Worm (Caenorhabditis elegans) whole organism, late embryonic: ENCODE results near the gene ZK154.6.

Experiments
- C08G9.2 ChIP-seq: sonication (generic microtip); optimal IDR thresholded peaks from 2 replicates; lab custom pipeline; 2016; ENCODE audit warnings: mild to moderate bottlenecking, missing genetic modification characterization, moderate library complexity, missing compliant biosample characterization
- C38D4.7 ChIP-seq: fragments of 200-800 bp; sonication (Bioruptor generic); optimal IDR thresholded peaks from 2 replicates; lab custom pipeline; 2018; ENCODE audit warnings: mild to moderate bottlenecking, missing genetic modification characterization, moderate library complexity, missing compliant biosample characterization
- F13H6.1 ChIP-seq: sonication (generic microtip); optimal IDR thresholded peaks from 2 replicates; lab custom pipeline; 2016; ENCODE audit warnings: missing genetic modification characterization, missing compliant biosample characterization
- ceh-34 ChIP-seq: sonication (generic microtip); optimal IDR thresholded peaks from 2 replicates; lab custom pipeline; 2016; ENCODE audit warnings: mild to moderate bottlenecking, missing genetic modification characterization, missing compliant biosample characterization
- che-1 ChIP-seq: sonication (generic microtip); optimal IDR thresholded peaks from 2 replicates; lab custom pipeline; 2016; ENCODE audit warnings: mild to moderate bottlenecking, missing genetic modification characterization, missing compliant biosample characterization
- fkh-6 ChIP-seq: sonication (generic microtip); optimal IDR thresholded peaks from 2 replicates; lab custom pipeline; 2016; ENCODE audit warnings: missing genetic modification characterization, missing compliant biosample characterization
- hlh-13 ChIP-seq: fragments of 200-800 bp; sonication (Bioruptor generic); optimal IDR thresholded peaks from 2 replicates; lab custom pipeline; 2018; ENCODE audit warnings: mild to moderate bottlenecking, missing genetic modification characterization, missing compliant biosample characterization
- hlh-30 ChIP-seq: sonication (generic microtip); optimal IDR thresholded peaks from 2 replicates; lab custom pipeline; 2017; ENCODE audit warnings: antibody characterized with exemption, missing genetic modification characterization, missing compliant biosample characterization; ENCODE audit not compliant: insufficient read depth
- lin-11 ChIP-seq: fragments of 200-800 bp; sonication (Bioruptor generic); optimal IDR thresholded peaks from 2 replicates; lab custom pipeline; 2018; ENCODE audit warnings: mild to moderate bottlenecking, missing genetic modification characterization, missing compliant biosample characterization
- pax-1 ChIP-seq: fragments of 150-350 bp; optimal IDR thresholded peaks from 2 replicates; lab custom pipeline; 2014; ENCODE audit warnings: missing biosample characterization, missing genetic modification characterization
- pros-1 ChIP-seq: fragments of 150-350 bp; optimal IDR thresholded peaks from 2 replicates; lab custom pipeline; 2014; ENCODE audit warnings: missing biosample characterization, missing genetic modification reagents, missing genetic modification characterization

- TF ChIP-seq pros-1 (no peak), ceh-34 (tag; lab: Kevin White, UChicago) (no peak), lin-11 (tag; lab: Kevin White, UChicago) (no peak), C38D4.7 (GFP tag; lab: Kevin White, UChicago) (no peak), fkh-6 (tag; lab: Kevin White, UChicago) (no peak), hlh-13 (GFP tag; lab: Kevin White, UChicago) (no peak), C08G9.2 (tag; lab: Kevin White, UChicago) (no peak), che-1 (tag; lab: Kevin White, UChicago) (no peak), hlh-30 (tag; lab: Kevin White, UChicago) (no peak), pax-1 (tag; lab: Kevin White, UChicago) (no peak), F13H6.1 (no peak)
Measured at ce11 chrX:7810991-7811390, 17.6 kb upstream of the ZK154.6 start.
